Worm (Caenorhabditis elegans) whole organism, early embryonic: ENCODE measurements around the gene skr-13.

Experiments used
- B0310.2 ChIP-seq: sonication (generic microtip); optimal IDR thresholded peaks from 2 replicates; lab custom pipeline; 2016; ENCODE audit warnings: mild to moderate bottlenecking, missing genetic modification characterization, missing compliant biosample characterization
- ama-1 ChIP-seq: fragments of 150-350 bp; optimal IDR thresholded peaks from 2 replicates; lab custom pipeline; 2014
- ceh-13 ChIP-seq: fragments of 200-800 bp; sonication (Bioruptor generic); optimal IDR thresholded peaks from 2 replicates; lab custom pipeline; 2018; ENCODE audit warnings: mild to moderate bottlenecking, missing genetic modification characterization, missing compliant biosample characterization
- ceh-36 ChIP-seq: sonication (generic microtip); optimal IDR thresholded peaks from 2 replicates; lab custom pipeline; 2016; ENCODE audit warnings: missing genetic modification characterization, inconsistent platforms, missing compliant biosample characterization
- ets-7 ChIP-seq: sonication (generic microtip); optimal IDR thresholded peaks from 2 replicates; lab custom pipeline; 2016; ENCODE audit warnings: missing genotype, missing genetic modification characterization, missing compliant biosample characterization
- hmg-4 ChIP-seq: fragments of 200-800 bp; sonication (Bioruptor generic); optimal IDR thresholded peaks from 2 replicates; lab custom pipeline; 2018; ENCODE audit warnings: mild to moderate bottlenecking, missing genetic modification characterization, missing compliant biosample characterization
- hnd-1 ChIP-seq: sonication (generic microtip); optimal IDR thresholded peaks from 2 replicates; lab custom pipeline; 2016; ENCODE audit warnings: missing genetic modification characterization, missing compliant biosample characterization

- TF ChIP-seq ama-1 (no peak), ceh-36 (no peak), hnd-1 (tag; lab: Kevin White, UChicago) (no peak), hmg-4 (GFP tag; lab: Kevin White, UChicago) (no peak), B0310.2 (tag; lab: Kevin White, UChicago) (no peak), ets-7 (tag; lab: Kevin White, UChicago) (no peak), ceh-13 (no peak)
These were observed 41.2 kb downstream of the skr-13 start for ce11 chrIV:17121058-17121773.
